Worm (Caenorhabditis elegans) whole organism, L2 larva: ENCODE data around the gene ilys-4.

ENCODE experiments used
- C34F6.9 ChIP-seq: fragments of 150-350 bp; optimal IDR thresholded peaks from 2 replicates; lab custom pipeline; 2014; ENCODE audit warnings: missing biosample characterization, missing genetic modification characterization
- F13H6.1 ChIP-seq: sonication (generic microtip); optimal IDR thresholded peaks from 2 replicates; lab custom pipeline; 2016; ENCODE audit warnings: missing genetic modification characterization, missing compliant biosample characterization
- Y55F3AM.14 ChIP-seq: fragments of 200-800 bp; sonication (Bioruptor generic); optimal IDR thresholded peaks from 2 replicates; lab custom pipeline; 2018; ENCODE audit warnings: mild to moderate bottlenecking, missing genetic modification characterization, missing compliant biosample characterization
- ZK546.5 ChIP-seq: sonication (generic microtip); optimal IDR thresholded peaks from 2 replicates; lab custom pipeline; 2017; ENCODE audit warnings: missing biosample characterization, missing genetic modification characterization
- aly-2 ChIP-seq: fragments of 150-350 bp; optimal IDR thresholded peaks from 2 replicates; lab custom pipeline; 2014; ENCODE audit warnings: missing biosample characterization, missing genetic modification characterization
- ama-1 ChIP-seq: fragments of 150-350 bp; optimal IDR thresholded peaks from 2 replicates; lab custom pipeline; 2018; ENCODE audit warnings: inconsistent platforms
- ceh-16 ChIP-seq: fragments of 150-350 bp; optimal IDR thresholded peaks from 2 replicates; lab custom pipeline; 2014; ENCODE audit warnings: missing biosample characterization, missing genetic modification characterization
- crh-2 ChIP-seq: sonication (generic microtip); optimal IDR thresholded peaks from 2 replicates; lab custom pipeline; 2017; ENCODE audit warnings: missing biosample characterization, missing genetic modification characterization
- dmd-4 ChIP-seq: sonication (generic microtip); optimal IDR thresholded peaks from 2 replicates; lab custom pipeline; 2017; ENCODE audit warnings: missing biosample characterization, missing genetic modification characterization
- elt-1 ChIP-seq: fragments of 150-350 bp; optimal IDR thresholded peaks from 2 replicates; lab custom pipeline; 2014; ENCODE audit warnings: missing biosample characterization, missing genetic modification characterization
- elt-3 ChIP-seq: sonication (generic microtip); optimal IDR thresholded peaks from 2 replicates; lab custom pipeline; 2017; ENCODE audit warnings: missing biosample characterization, missing genetic modification characterization
- fos-1 ChIP-seq: fragments of 150-350 bp; optimal IDR thresholded peaks from 2 replicates; lab custom pipeline; 2014; ENCODE audit warnings: missing biosample characterization, missing genetic modification characterization
- gmeb-1 ChIP-seq: fragments of 150-350 bp; optimal IDR thresholded peaks from 2 replicates; lab custom pipeline; 2014; ENCODE audit warnings: missing biosample characterization, missing genetic modification characterization
- lin-11 ChIP-seq: fragments of 150-350 bp; sonication (generic microtip); optimal IDR thresholded peaks from 2 replicates; lab custom pipeline; 2014; ENCODE audit warnings: missing biosample characterization, missing genetic modification characterization, inconsistent platforms, mixed read lengths
- lin-13 ChIP-seq: fragments of 150-350 bp; optimal IDR thresholded peaks from 2 replicates; lab custom pipeline; 2014; ENCODE audit warnings: missing biosample characterization, missing genetic modification reagents, missing genetic modification characterization
- lin-39 ChIP-seq: fragments of 150-350 bp; optimal IDR thresholded peaks from 2 replicates; lab custom pipeline; 2014; ENCODE audit warnings: missing biosample characterization, missing genetic modification reagents, missing genetic modification characterization
- lsy-2 ChIP-seq, 2 experiments: fragments of 150-350 bp in 1 of 2; sonication (generic microtip) in 1 of 2; optimal IDR thresholded peaks; 2 replicates each; lab custom pipeline; 2014 to 2017; ENCODE audit warnings: missing biosample characterization in 2 of 2, missing genetic modification characterization in 2 of 2
- mab-5 ChIP-seq: fragments of 150-350 bp; optimal IDR thresholded peaks from 2 replicates; lab custom pipeline; 2014; ENCODE audit warnings: missing biosample characterization, missing genetic modification characterization
- mdl-1 ChIP-seq, 2 experiments: fragments of 150-350 bp in 1 of 2; sonication (generic microtip) in 1 of 2; optimal IDR thresholded peaks; 2 replicates each; lab custom pipeline; 2017; ENCODE audit warnings: missing biosample characterization in 2 of 2, missing genetic modification characterization in 2 of 2
- nhr-11 ChIP-seq: fragments of 150-350 bp; optimal IDR thresholded peaks from 2 replicates; lab custom pipeline; 2014; ENCODE audit warnings: missing biosample characterization, missing genetic modification characterization
- nhr-12 ChIP-seq: fragments of 150-350 bp; optimal IDR thresholded peaks from 2 replicates; lab custom pipeline; 2014; ENCODE audit warnings: missing biosample characterization, missing genetic modification characterization
- nhr-129 ChIP-seq: fragments of 150-350 bp; optimal IDR thresholded peaks from 2 replicates; lab custom pipeline; 2014; ENCODE audit warnings: missing biosample characterization, missing genetic modification characterization
- nhr-23 ChIP-seq: fragments of 150-350 bp; optimal IDR thresholded peaks from 2 replicates; lab custom pipeline; 2014; ENCODE audit warnings: missing biosample characterization, missing genetic modification reagents, missing genetic modification characterization
- nhr-25 ChIP-seq: fragments of 150-350 bp; sonication (generic microtip); optimal IDR thresholded peaks from 3 replicates; lab custom pipeline; 2014; ENCODE audit warnings: missing biosample characterization, missing genetic modification characterization
- nhr-6 ChIP-seq: fragments of 150-350 bp; optimal IDR thresholded peaks from 2 replicates; lab custom pipeline; 2014; ENCODE audit warnings: missing biosample characterization, missing genetic modification characterization
- peb-1 ChIP-seq: fragments of 150-350 bp; optimal IDR thresholded peaks from 2 replicates; lab custom pipeline; 2014; ENCODE audit warnings: missing biosample characterization, missing genetic modification characterization
- sem-4 ChIP-seq: fragments of 150-350 bp; optimal IDR thresholded peaks from 2 replicates; lab custom pipeline; 2014; ENCODE audit warnings: missing biosample characterization, missing genetic modification reagents, missing genetic modification characterization
- skn-1 ChIP-seq: sonication (generic microtip); optimal IDR thresholded peaks from 2 replicates; lab custom pipeline; 2017; ENCODE audit warnings: missing biosample characterization, missing genetic modification characterization
- sma-3 ChIP-seq: sonication (generic microtip); optimal IDR thresholded peaks from 2 replicates; lab custom pipeline; 2016; ENCODE audit warnings: missing genetic modification reagents, missing genetic modification characterization, missing compliant biosample characterization
- sma-9 ChIP-seq, 2 experiments: fragments of 150-350 bp in 1 of 2; sonication (generic microtip) in 1 of 2; optimal IDR thresholded peaks; 2 replicates each; lab custom pipeline; 2014 to 2016; ENCODE audit warnings: missing genetic modification characterization in 2 of 2, mild to moderate bottlenecking in 1 of 2, missing biosample characterization in 1 of 2, missing compliant biosample characterization in 1 of 2, missing genetic modification reagents in 1 of 2, moderate library complexity in 1 of 2
- snpc-4 ChIP-seq: fragments of 150-350 bp; optimal IDR thresholded peaks from 2 replicates; lab custom pipeline; 2014; ENCODE audit warnings: missing biosample characterization, missing genetic modification characterization
- unc-39 ChIP-seq: fragments of 150-350 bp; optimal IDR thresholded peaks from 2 replicates; lab custom pipeline; 2014; ENCODE audit warnings: missing biosample characterization, missing genetic modification characterization
- unc-55 ChIP-seq: fragments of 150-350 bp; sonication (generic microtip); optimal IDR thresholded peaks from 3 replicates; lab custom pipeline; 2014; ENCODE audit warnings: missing biosample characterization, missing genetic modification reagents, missing genetic modification characterization
- ztf-1 ChIP-seq: fragments of 200-800 bp; sonication (Bioruptor generic); conservative IDR thresholded peaks from 2 replicates; pipeline ENCODE4 v1.3.6; 2022; ENCODE audit warnings: missing genetic modification characterization, missing compliant biosample characterization
- ztf-11 ChIP-seq: sonication (generic microtip); optimal IDR thresholded peaks from 2 replicates; lab custom pipeline; 2017; ENCODE audit warnings: missing biosample characterization, missing genetic modification characterization
- ztf-4 ChIP-seq: fragments of 150-350 bp; optimal IDR thresholded peaks from 2 replicates; lab custom pipeline; 2014; ENCODE audit warnings: missing biosample characterization, missing genetic modification characterization

ilys-4 gene

DNA sequence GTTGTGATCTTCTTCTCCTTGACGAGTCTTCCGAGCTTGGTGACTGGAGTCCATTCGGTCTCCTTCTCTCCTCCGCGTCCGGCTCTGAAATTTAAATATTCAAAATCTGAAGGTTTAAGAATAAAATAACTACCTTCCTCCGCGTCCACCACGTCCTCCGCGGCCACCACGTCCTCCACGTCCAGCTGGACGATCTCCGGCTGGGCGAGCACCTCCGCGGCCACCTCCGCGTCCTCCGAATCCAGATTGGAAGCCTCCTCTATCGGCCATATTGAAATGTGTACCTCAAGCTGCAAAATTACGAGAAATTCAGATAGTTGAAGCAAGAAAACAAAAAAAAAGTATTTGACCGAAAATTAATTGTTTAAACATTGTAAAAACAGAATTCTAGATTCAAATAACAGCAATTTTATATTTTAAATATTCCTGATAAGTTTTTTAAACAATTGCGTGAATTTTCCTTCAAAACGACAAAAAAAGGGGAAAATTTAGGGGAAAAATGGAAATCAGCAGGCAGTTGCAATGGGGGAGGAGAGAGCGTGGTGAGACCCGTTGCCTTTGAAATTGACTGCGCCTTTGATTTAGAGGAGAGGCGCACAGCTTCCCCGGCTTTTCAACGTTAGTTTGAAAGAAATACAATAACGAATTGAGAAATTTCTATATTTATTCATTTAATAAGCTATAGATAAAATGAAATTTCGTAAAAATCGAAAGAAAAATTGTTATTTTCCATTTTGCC is 28.9 kb upstream of the ilys-4 start, which contains the start of gene rps-2:
rps-2 (minus strand) TSS at position 290 of the 739 bp plus-strand sequence.
- TF ChIP-seq ztf-11 (tag; lab: Kevin White, UChicago) (no peak), skn-1 (tag; lab: Kevin White, UChicago) (no peak), F13H6.1 (tag; lab: Kevin White, UChicago) (no peak), fos-1 (peak; percentile 1), C34F6.9 (tag; lab: Kevin White, UChicago) (peak; percentile 50), Y55F3AM.14 (GFP tag; lab: Kevin White, UChicago) (no peak), dmd-4 (no peak), snpc-4 (tag; lab: Kevin White, UChicago) (no peak), lin-13 (GFP tag; lab: Kevin White, UChicago) (peak; percentile 28), sma-3 (GFP tag; lab: Kevin White, UChicago) (no peak), nhr-11 (tag; lab: Kevin White, UChicago) (no peak), sma-9 (GFP tag; optimal IDR thresholded peaks at IDR 0.05; lab: Kevin White, UChicago) (no peak), sma-9 (tag; optimal IDR thresholded peaks at IDR 0.05; lab: Kevin White, UChicago) (no peak), nhr-129 (tag; lab: Kevin White, UChicago) (peak; percentile 10), lsy-2 (tag; optimal IDR thresholded peaks at IDR 0.05; lab: Kevin White, UChicago) (peak in 1 of 2 experiments; percentile 32), ama-1 (lab: Kevin White, UChicago) (no peak)
- TF ChIP-seq, all 48 proteins: peak for 5

DNA sequence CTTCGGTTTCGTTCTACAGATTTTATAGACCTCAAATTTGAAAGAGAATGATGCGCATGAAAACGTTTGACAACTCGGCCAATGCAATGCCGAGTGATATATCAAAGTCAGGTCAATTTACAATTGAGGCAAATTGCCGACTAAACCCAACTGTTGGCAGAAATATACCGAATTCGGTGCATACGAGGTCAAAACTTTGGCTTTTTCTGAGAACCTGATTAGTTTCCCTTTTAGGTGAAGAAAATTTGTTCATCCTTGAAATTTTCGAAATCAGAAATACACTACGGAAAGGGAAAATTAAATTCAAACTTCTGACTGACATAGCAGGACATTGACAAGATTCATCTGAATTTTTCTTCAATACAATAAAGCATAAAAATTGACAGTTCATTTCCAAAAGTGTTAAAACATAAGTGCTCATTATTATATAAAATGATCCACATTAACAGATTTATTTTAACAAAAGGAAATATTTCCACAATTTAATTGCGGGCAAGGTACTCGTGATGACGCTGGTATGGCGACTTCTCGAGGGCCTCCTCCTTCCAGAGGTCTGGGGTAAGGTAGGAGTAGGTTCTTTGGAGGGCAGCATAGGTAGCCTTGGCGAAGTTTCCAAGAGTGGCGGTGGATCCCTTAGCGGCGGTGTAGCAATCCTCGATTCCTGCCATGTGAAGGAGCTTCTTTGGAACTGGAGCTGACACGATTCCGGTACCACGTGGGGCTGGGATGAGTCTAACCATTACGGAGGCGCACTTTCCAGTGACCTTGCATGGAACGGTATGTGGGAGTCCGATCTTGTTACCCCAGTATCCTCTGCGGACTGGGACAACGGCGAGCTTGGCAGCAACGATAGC is 27.9 kb upstream of the ilys-4 start:
- TF ChIP-seq nhr-6 (tag; lab: Kevin White, UChicago): no peak
- TF ChIP-seq nhr-11 (tag; lab: Kevin White, UChicago): no peak

DNA sequence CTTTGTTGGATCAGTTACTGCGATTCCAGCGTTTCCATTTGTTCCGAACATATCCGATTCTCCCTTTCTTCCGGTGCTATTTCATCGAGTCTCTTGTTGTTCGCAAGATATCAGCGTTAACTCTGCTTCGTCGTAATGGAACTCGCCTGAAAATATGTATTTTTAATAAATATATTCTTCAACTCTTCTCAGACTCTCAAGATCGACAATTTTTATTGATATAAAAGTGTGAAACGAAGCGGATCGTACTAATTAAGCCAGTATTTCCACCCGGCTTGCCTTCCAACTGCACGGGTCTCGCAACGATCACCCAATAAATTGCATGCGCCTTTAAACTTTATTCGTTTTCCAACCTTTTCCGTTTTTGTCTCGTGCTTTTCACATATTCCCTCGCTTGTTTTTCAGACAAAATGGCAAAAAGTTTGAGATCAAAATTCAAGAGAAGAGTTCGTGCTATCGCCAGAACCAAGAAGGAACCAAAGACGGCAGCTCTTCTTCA is 26.7 kb upstream of the ilys-4 start, which contains the start of the genes xpo-3 and C49H3.3:
xpo-3 (minus strand) TSS at position 51 of the 499 bp plus-strand sequence.
C49H3.3 (plus strand) TSS at position 369 of the 499 bp plus-strand sequence.
- TF ChIP-seq sem-4 (tag; lab: Kevin White, UChicago) (no peak), F13H6.1 (tag; lab: Kevin White, UChicago) (no peak), unc-55 (GFP tag; lab: Kevin White, UChicago) (peak; percentile 63), nhr-129 (tag; lab: Kevin White, UChicago) (peak; percentile 50), aly-2 (tag; lab: Kevin White, UChicago) (no peak), lin-39 (tag; lab: Kevin White, UChicago) (no peak), dmd-4 (no peak), crh-2 (tag; lab: Kevin White, UChicago) (peak; percentile 50), lsy-2 (tag; optimal IDR thresholded peaks at IDR 0.05; lab: Kevin White, UChicago) (peak in 1 of 2 experiments; percentile 69), fos-1 (peak; percentile 5), C34F6.9 (tag; lab: Kevin White, UChicago) (peak; percentile 58), elt-3 (no peak), nhr-25 (tag; lab: Kevin White, UChicago) (peak; percentile 26)

DNA sequence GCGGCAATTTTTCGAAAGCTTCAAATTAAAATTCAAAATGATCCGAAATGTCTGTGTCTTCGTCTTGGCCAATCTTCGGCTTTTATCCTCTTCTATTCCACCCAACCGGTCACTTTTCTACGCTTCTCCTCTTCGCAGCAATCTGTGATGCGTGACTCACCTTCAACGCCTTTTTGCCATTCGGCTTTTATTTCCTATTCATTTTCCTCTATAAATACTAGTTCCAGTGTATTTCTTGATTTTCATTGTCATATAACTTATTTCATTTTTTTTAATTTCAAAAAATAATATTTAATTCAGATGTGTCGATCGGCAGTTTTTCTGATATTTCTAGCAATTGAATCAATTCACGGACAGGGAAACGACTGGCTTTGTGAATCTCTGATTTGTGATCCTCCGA is 22.8 kb upstream of the ilys-4 start, which contains the start of gene C49H3.16:
C49H3.16 (plus strand) TSS at position 301 of the 400 bp plus-strand sequence.
- TF ChIP-seq ztf-11 (tag; lab: Kevin White, UChicago) (no peak), lin-11 (no peak), mab-5 (tag; lab: Kevin White, UChicago) (no peak), nhr-6 (tag; lab: Kevin White, UChicago) (no peak), peb-1 (tag; lab: Kevin White, UChicago) (no peak), Y55F3AM.14 (GFP tag; lab: Kevin White, UChicago) (no peak), gmeb-1 (tag; lab: Kevin White, UChicago) (no peak), elt-1 (tag; lab: Kevin White, UChicago) (no peak), nhr-12 (tag; lab: Kevin White, UChicago) (no peak)

DNA sequence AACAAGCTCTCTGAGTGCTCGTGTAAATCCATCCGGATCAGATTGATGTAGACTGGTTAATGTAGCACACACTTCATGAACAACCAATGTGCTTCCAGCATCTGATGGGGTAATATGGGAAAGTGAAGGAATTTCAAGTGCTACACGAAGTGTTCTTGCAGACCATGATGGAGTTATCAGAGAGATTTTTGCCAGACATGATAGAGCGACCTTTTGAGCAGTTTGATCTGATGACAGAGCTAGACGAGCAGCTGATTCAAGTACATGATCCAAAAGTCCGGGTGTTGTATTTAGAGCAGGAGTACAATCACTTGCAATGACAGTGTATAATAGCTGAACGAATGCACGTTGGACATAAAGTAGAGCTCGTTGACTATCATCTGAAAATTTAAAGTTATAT is 20.5 kb upstream of the ilys-4 start:
- TF ChIP-seq elt-1 (tag; lab: Kevin White, UChicago): no peak
- TF ChIP-seq peb-1 (tag; lab: Kevin White, UChicago): no peak
- TF ChIP-seq nhr-6 (tag; lab: Kevin White, UChicago): no peak
- TF ChIP-seq ztf-11 (tag; lab: Kevin White, UChicago): no peak
- TF ChIP-seq mdl-1 (tag; optimal IDR thresholded peaks at IDR 0.05; lab: Kevin White, UChicago): no peak
- TF ChIP-seq unc-39: no peak
- no peak for TF ChIP-seq crh-2 (tag; lab: Kevin White, UChicago)
- no peak for TF ChIP-seq snpc-4 (tag; lab: Kevin White, UChicago)
- no peak for TF ChIP-seq ZK546.5 (tag; lab: Kevin White, UChicago)
- no peak for TF ChIP-seq mab-5 (tag; lab: Kevin White, UChicago)
- no peak for TF ChIP-seq ztf-4 (tag; lab: Kevin White, UChicago)
- no peak for TF ChIP-seq nhr-23 (tag; lab: Kevin White, UChicago)
- TF ChIP-seq aly-2 (tag; lab: Kevin White, UChicago): no peak
- TF ChIP-seq ceh-16: no peak
- no peak for TF ChIP-seq ztf-1
- TF ChIP-seq Y55F3AM.14 (GFP tag; lab: Kevin White, UChicago): no peak
